Worm (Caenorhabditis elegans) whole organism, mixed stage, embryonic: ENCODE data around the gene cdh-3.

Experiments
- M03D4.4 ChIP-seq: sonication (generic microtip); optimal IDR thresholded peaks from 2 replicates; lab custom pipeline; 2017; ENCODE audit warnings: mild to moderate bottlenecking, missing genetic modification characterization, missing compliant biosample characterization
- bed-3 ChIP-seq: fragments of 200-800 bp; sonication (Bioruptor generic); optimal IDR thresholded peaks from 3 replicates; lab custom pipeline; 2018; ENCODE audit warnings: mild to moderate bottlenecking, missing genetic modification characterization, moderate library complexity, missing compliant biosample characterization
- blmp-1 ChIP-seq: fragments of 150-350 bp; optimal IDR thresholded peaks from 2 replicates; lab custom pipeline; 2014; ENCODE audit warnings: missing biosample characterization, missing genetic modification characterization
- ceh-39 ChIP-seq: fragments of 150-350 bp; optimal IDR thresholded peaks from 2 replicates; lab custom pipeline; 2014; ENCODE audit warnings: missing biosample characterization, missing genetic modification characterization
- ceh-43 ChIP-seq: fragments of 200-800 bp; sonication (Bioruptor generic); optimal IDR thresholded peaks from 2 replicates; lab custom pipeline; 2018; ENCODE audit warnings: mild to moderate bottlenecking, missing genetic modification characterization, moderate library complexity, missing compliant biosample characterization
- ces-1 ChIP-seq: fragments of 150-350 bp; optimal IDR thresholded peaks from 2 replicates; lab custom pipeline; 2014; ENCODE audit warnings: missing biosample characterization, missing genetic modification reagents, missing genetic modification characterization
- drap-1 ChIP-seq: fragments of 200-800 bp; sonication (Bioruptor generic); optimal IDR thresholded peaks from 3 replicates; lab custom pipeline; 2018; ENCODE audit warnings: mild to moderate bottlenecking, missing genetic modification characterization, missing compliant biosample characterization
- elt-1 ChIP-seq: sonication (generic microtip); optimal IDR thresholded peaks from 2 replicates; lab custom pipeline; 2017; ENCODE audit warnings: missing genetic modification characterization, mild to moderate bottlenecking, missing compliant biosample characterization, antibody characterized with exemption, moderate library complexity, borderline replicate concordance; ENCODE audit not compliant: insufficient read depth
- elt-3 ChIP-seq: fragments of 150-350 bp; optimal IDR thresholded peaks from 2 replicates; lab custom pipeline; 2014; ENCODE audit warnings: missing biosample characterization, missing genetic modification characterization
- flh-1 ChIP-seq: fragments of 200-800 bp; sonication (Bioruptor generic); optimal IDR thresholded peaks from 2 replicates; lab custom pipeline; 2018; ENCODE audit warnings: mild to moderate bottlenecking, missing genetic modification characterization, moderate library complexity, missing compliant biosample characterization
- lin-13 ChIP-seq: fragments of 150-350 bp; optimal IDR thresholded peaks from 2 replicates; lab custom pipeline; 2014; ENCODE audit warnings: missing biosample characterization, missing genetic modification characterization
- lsy-2 ChIP-seq: fragments of 150-350 bp; optimal IDR thresholded peaks from 2 replicates; lab custom pipeline; 2014; ENCODE audit warnings: missing biosample characterization, missing genetic modification characterization
- mab-5 ChIP-seq: fragments of 150-350 bp; optimal IDR thresholded peaks from 2 replicates; lab custom pipeline; 2014; ENCODE audit warnings: missing biosample characterization, missing genetic modification characterization
- mep-1 ChIP-seq: fragments of 150-350 bp; optimal IDR thresholded peaks from 2 replicates; lab custom pipeline; 2017; ENCODE audit warnings: missing biosample characterization, missing genetic modification reagents, missing genetic modification characterization, inconsistent platforms
- nhr-12 ChIP-seq: fragments of 150-350 bp; optimal IDR thresholded peaks from 2 replicates; lab custom pipeline; 2014; ENCODE audit warnings: missing biosample characterization, missing genetic modification characterization
- nhr-237 ChIP-seq: fragments of 150-350 bp; optimal IDR thresholded peaks from 2 replicates; lab custom pipeline; 2014; ENCODE audit warnings: missing biosample characterization, missing genetic modification characterization
- nhr-28 ChIP-seq: fragments of 150-350 bp; optimal IDR thresholded peaks from 2 replicates; lab custom pipeline; 2014; ENCODE audit warnings: missing biosample characterization, missing genetic modification characterization
- nhr-76 ChIP-seq: sonication (generic microtip); optimal IDR thresholded peaks from 2 replicates; lab custom pipeline; 2017; ENCODE audit warnings: missing biosample characterization, missing genetic modification characterization
- pha-4 ChIP-seq: fragments of 150-350 bp; optimal IDR thresholded peaks from 2 replicates; lab custom pipeline; 2018; ENCODE audit warnings: missing biosample characterization, missing genetic modification reagents, missing genetic modification characterization
- sem-2 ChIP-seq: fragments of 200-800 bp; sonication (Bioruptor generic); optimal IDR thresholded peaks from 2 replicates; lab custom pipeline; 2018; ENCODE audit warnings: mild to moderate bottlenecking, missing genetic modification characterization, missing compliant biosample characterization
- snpc-4 ChIP-seq: fragments of 150-350 bp; optimal IDR thresholded peaks from 2 replicates; lab custom pipeline; 2014; ENCODE audit warnings: missing biosample characterization, missing genetic modification characterization
- sptf-1 ChIP-seq: sonication (generic microtip); optimal IDR thresholded peaks from 2 replicates; lab custom pipeline; 2017; ENCODE audit warnings: mild to moderate bottlenecking, missing genetic modification characterization, moderate library complexity, missing compliant biosample characterization
- tbx-8 ChIP-seq: fragments of 200-800 bp; sonication (Bioruptor generic); optimal IDR thresholded peaks from 2 replicates; lab custom pipeline; 2018; ENCODE audit warnings: mild to moderate bottlenecking, missing genetic modification characterization, moderate library complexity, missing compliant biosample characterization
- unc-120 ChIP-seq: sonication (generic microtip); optimal IDR thresholded peaks from 2 replicates; lab custom pipeline; 2017; ENCODE audit warnings: missing genetic modification characterization, missing compliant biosample characterization; ENCODE audit not compliant: poor library complexity, severe bottlenecking
- unc-39 ChIP-seq: fragments of 150-350 bp; optimal IDR thresholded peaks from 2 replicates; lab custom pipeline; 2014; ENCODE audit warnings: missing biosample characterization, missing genetic modification characterization
- unc-62 ChIP-seq: fragments of 150-350 bp; optimal IDR thresholded peaks from 2 replicates; lab custom pipeline; 2014; ENCODE audit warnings: missing biosample characterization, missing genetic modification reagents, missing genetic modification characterization
- zip-8 ChIP-seq: fragments of 150-350 bp; optimal IDR thresholded peaks from 2 replicates; lab custom pipeline; 2014; ENCODE audit warnings: missing biosample characterization, missing genetic modification characterization
- ztf-11 ChIP-seq: fragments of 150-350 bp; optimal IDR thresholded peaks from 2 replicates; lab custom pipeline; 2014; ENCODE audit warnings: missing biosample characterization, missing genetic modification characterization

cdh-3 gene

ce11 chrIII:7770986-7771385 lies 16.7 kb upstream of the cdh-3 start:
- TF ChIP-seq sptf-1 (tag; lab: Kevin White, UChicago): peak; percentile 10
- peak; percentile 59 for TF ChIP-seq lin-13 (tag; lab: Kevin White, UChicago)
- TF ChIP-seq lsy-2 (tag; lab: Kevin White, UChicago): peak; percentile 69

ce11 chrIII:7769965-7770364 lies 15.7 kb upstream of the cdh-3 start, which contains the start of gene snu-23:
TSS of gene snu-23 (minus strand) at chrIII:7770120.
- TF ChIP-seq lsy-2 (tag; lab: Kevin White, UChicago): peak; percentile 93
- no peak for TF ChIP-seq ceh-39 (tag; lab: Kevin White, UChicago)
- peak; percentile 45 for TF ChIP-seq unc-120 (tag; lab: Kevin White, UChicago)

- TF ChIP-seq ztf-11 (tag; lab: Kevin White, UChicago): no peak
- no peak for TF ChIP-seq nhr-12 (tag; lab: Kevin White, UChicago)
- no peak for TF ChIP-seq nhr-76 (tag; lab: Kevin White, UChicago)
- no peak for TF ChIP-seq ceh-39 (tag; lab: Kevin White, UChicago)
- no peak for TF ChIP-seq blmp-1 (tag; lab: Kevin White, UChicago)
- no peak for TF ChIP-seq nhr-237 (tag; lab: Kevin White, UChicago)
- no peak for TF ChIP-seq tbx-8
- TF ChIP-seq unc-62: no peak
- no peak for TF ChIP-seq mab-5 (tag; lab: Kevin White, UChicago)
- TF ChIP-seq drap-1 (GFP tag; lab: Kevin White, UChicago): no peak
- no peak for TF ChIP-seq snpc-4
- TF ChIP-seq sem-2 (GFP tag; lab: Kevin White, UChicago): no peak
- TF ChIP-seq, all 35 proteins: peak for 0
These were observed 14.7 kb upstream of the cdh-3 start, which contains the start of gene ZK686.3 for ce11 chrIII:7768963-7769362. TSS of gene ZK686.3 (minus strand) at chrIII:7769063.

- TF ChIP-seq M03D4.4 (tag; lab: Kevin White, UChicago): no peak
- TF ChIP-seq unc-62: no peak
- TF ChIP-seq unc-120 (tag; lab: Kevin White, UChicago): no peak
- TF ChIP-seq ces-1 (GFP tag; lab: Kevin White, UChicago): no peak
These were observed 13.2 kb upstream of the cdh-3 start, which contains the start of gene ZK686.5 for ce11 chrIII:7767415-7767814. TSS of gene ZK686.5 (minus strand) at chrIII:7767515.

ce11 chrIII:7765974-7766373 lies 11.7 kb upstream of the cdh-3 start, which contains the start of gene ZK686.2:
TSS of gene ZK686.2 (minus strand) at chrIII:7766052.
- no peak for TF ChIP-seq nhr-28
- no peak for TF ChIP-seq zip-8 (tag; lab: Kevin White, UChicago)
- peak; percentile 32 for TF ChIP-seq mab-5 (tag; lab: Kevin White, UChicago)
- peak; percentile 20 for TF ChIP-seq unc-120 (tag; lab: Kevin White, UChicago)
- TF ChIP-seq ces-1 (GFP tag; lab: Kevin White, UChicago): peak; percentile 81
- peak; percentile 35 for TF ChIP-seq ceh-39 (tag; lab: Kevin White, UChicago)
- TF ChIP-seq mep-1 (tag; lab: Kevin White, UChicago): peak; percentile 58
- peak; percentile 64 for TF ChIP-seq lsy-2 (tag; lab: Kevin White, UChicago)
- TF ChIP-seq, all 35 proteins: peak for 6

- TF ChIP-seq pha-4 (no peak), unc-62 (no peak), blmp-1 (tag; lab: Kevin White, UChicago) (no peak), sem-2 (GFP tag; lab: Kevin White, UChicago) (no peak), elt-3 (tag; lab: Kevin White, UChicago) (no peak), mep-1 (tag; lab: Kevin White, UChicago) (no peak), elt-1 (tag; lab: Kevin White, UChicago) (no peak), ceh-43 (GFP tag; lab: Kevin White, UChicago) (no peak)
These were observed 9.3 kb upstream of the cdh-3 start, which contains the start of gene mtx-2 for ce11 chrIII:7763503-7763902. TSS of gene mtx-2 (minus strand) at chrIII:7763603.

ce11 chrIII:7762250-7762649 lies 8.0 kb upstream of the cdh-3 start:
- no peak for TF ChIP-seq flh-1 (GFP tag; lab: Kevin White, UChicago)
- no peak for TF ChIP-seq unc-39
- no peak for TF ChIP-seq bed-3 (GFP tag; lab: Kevin White, UChicago)
- TF ChIP-seq nhr-237 (tag; lab: Kevin White, UChicago): no peak
- TF ChIP-seq M03D4.4 (tag; lab: Kevin White, UChicago): no peak
- TF ChIP-seq unc-120 (tag; lab: Kevin White, UChicago): no peak
- TF ChIP-seq elt-3 (tag; lab: Kevin White, UChicago): no peak
- no peak for TF ChIP-seq ceh-43 (GFP tag; lab: Kevin White, UChicago)
- TF ChIP-seq drap-1 (GFP tag; lab: Kevin White, UChicago): no peak
- TF ChIP-seq unc-62: no peak
- TF ChIP-seq, all 35 proteins: peak for 0
